Fruit fly (Drosophila melanogaster): ENCODE data around the gene Dip-B.

Dip-B gene

DNA sequence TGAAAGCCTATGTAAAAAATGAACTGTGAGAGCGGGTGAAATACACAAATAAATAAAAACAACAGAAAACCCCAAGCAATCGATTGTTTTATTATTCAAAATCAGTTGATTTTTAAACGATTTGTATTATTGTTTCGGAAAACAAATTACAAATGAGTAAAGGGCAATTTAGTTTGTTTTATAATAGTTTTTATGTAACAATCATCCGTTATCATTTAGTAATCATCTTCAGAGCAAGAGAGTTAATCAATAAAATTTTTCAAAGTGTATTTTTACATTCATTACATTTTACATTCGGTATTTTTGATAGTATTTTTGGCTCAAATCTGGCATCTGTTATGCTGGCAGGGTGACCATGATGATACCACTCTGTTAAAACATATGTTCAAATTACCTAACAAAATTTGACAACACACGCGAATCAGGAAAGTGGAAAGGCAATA, 2.8 kb upstream of the Dip-B start, which contains the start of the genes CG42375 and CG9288 (continued):
- TF ChIP-seq CG3065 (GFP tag; optimal IDR thresholded peaks at IDR 0.05) (no peak), Dfd (GFP tag; optimal IDR thresholded peaks at IDR 0.05) (no peak), scrt (GFP tag; optimal IDR thresholded peaks at IDR 0.05) (peak; percentile 60), CG15601 (tag; optimal IDR thresholded peaks at IDR 0.05) (no peak), danr (GFP tag; IDR thresholded peaks at IDR 0.05) (peak; percentile 40; the same call in 1 of the 2 replicates), CG32772 (GFP tag; IDR thresholded peaks at IDR 0.05) (peak; percentile 35; the same call in 1 of the 2 replicates), CG6254 (GFP tag; optimal IDR thresholded peaks at IDR 0.05) (peak; percentile 67), fd96Cb (tag; optimal IDR thresholded peaks at IDR 0.05) (peak; percentile 83), croc (GFP tag; conservative IDR thresholded peaks at IDR 0.05) (peak; percentile 74), gcm2 (GFP tag; optimal IDR thresholded peaks at IDR 0.05) (no peak), tup (GFP tag; optimal IDR thresholded peaks at IDR 0.05) (no peak), HmgZ (tag; optimal IDR thresholded peaks at IDR 0.05) (no peak), MBD-R2 (GFP tag; IDR thresholded peaks at IDR 0.05) (peak; percentile 51; the same call in 1 of the 2 replicates), nmo (GFP tag; optimal IDR thresholded peaks at IDR 0.05) (peak; percentile 33), corto (GFP tag; optimal IDR thresholded peaks at IDR 0.05) (no peak), CG1602 (GFP tag; optimal IDR thresholded peaks at IDR 0.05) (peak; percentile 12), otp (GFP tag; IDR thresholded peaks at IDR 0.05) (no peak), Bdp1 (GFP tag; optimal IDR thresholded peaks at IDR 0.05) (no peak), chinmo (GFP tag; IDR thresholded peaks at IDR 0.05; ENCODE audit: partially characterized antibody) (no peak), CG1647 (GFP tag; optimal IDR thresholded peaks at IDR 0.05) (peak; percentile 70), CG10565 (GFP tag; optimal IDR thresholded peaks at IDR 0.05) (peak; percentile 30), crp (GFP tag; optimal IDR thresholded peaks at IDR 0.05) (peak in 1 of 2 experiments; percentile 82), CG17385 (GFP tag; optimal IDR thresholded peaks at IDR 0.05) (no peak), Ssrp (tag; optimal IDR thresholded peaks at IDR 0.05) (no peak), dysf (GFP tag; IDR thresholded peaks at IDR 0.05) (peak; percentile 38; the same call in 1 of the 3 replicates), cg (GFP tag; optimal IDR thresholded peaks at IDR 0.05) (no peak), kay (GFP tag; optimal IDR thresholded peaks at IDR 0.05) (peak; percentile 67), CG1024 (GFP tag; IDR thresholded peaks at IDR 0.05) (peak; percentile 41; the same call in 1 of the 2 replicates), run (tag; optimal IDR thresholded peaks at IDR 0.05) (peak; percentile 25), PHDP (tag; optimal IDR thresholded peaks at IDR 0.05) (peak; percentile 31), CG8924 (tag; optimal IDR thresholded peaks at IDR 0.05) (peak; percentile 60), CG11398 (GFP tag; optimal IDR thresholded peaks at IDR 0.05) (no peak), CG12391 (tag; optimal IDR thresholded peaks at IDR 0.05) (peak; percentile 43), Nf-YC (tag; optimal IDR thresholded peaks at IDR 0.05) (peak; percentile 30), CG6689 (GFP tag; IDR thresholded peaks at IDR 0.05) (peak; percentile 70), CG15479 (GFP tag; optimal IDR thresholded peaks at IDR 0.05) (no peak), zen (tag; optimal IDR thresholded peaks at IDR 0.05) (peak; percentile 75), D19B (GFP tag; optimal IDR thresholded peaks at IDR 0.05) (peak; percentile 52), HLH3B (GFP tag; IDR thresholded peaks at IDR 0.05) (peak; percentile 81), E2f1 (GFP tag; IDR thresholded peaks at IDR 0.05) (peak; percentile 84), Atf6 (GFP tag; IDR thresholded peaks at IDR 0.05) (peak; percentile 36; the same call in 1 of the 2 replicates), CG2678 (tag; optimal IDR thresholded peaks at IDR 0.05) (peak; percentile 67), pnt (GFP tag; optimal IDR thresholded peaks at IDR 0.05) (peak; percentile 79), Fer2 (tag; optimal IDR thresholded peaks at IDR 0.05) (peak; percentile 43), CG2202 (tag; optimal IDR thresholded peaks at IDR 0.05) (no peak), jumu (GFP tag; optimal IDR thresholded peaks at IDR 0.05) (peak; percentile 56), gro (GFP tag; optimal IDR thresholded peaks at IDR 0.05) (peak; percentile 47), trem (tag; optimal IDR thresholded peaks at IDR 0.05) (peak; percentile 59), CG9727 (GFP tag; optimal IDR thresholded peaks at IDR 0.05) (peak; percentile 81), vvl (GFP tag; IDR thresholded peaks at IDR 0.05) (peak; percentile 68)

Data from whole organism, embryonic.